Fruit fly (Drosophila melanogaster) whole organism, embryonic: ENCODE measurements around the gene hfw.

Experiments
- Antp ChIP-seq: fragments of 200-800 bp; sonication (Bioruptor generic); optimal IDR thresholded peaks from 3 replicates; lab custom pipeline; 2016; ENCODE audit warnings: missing biosample characterization, missing genetic modification characterization
- Bgb ChIP-seq: fragments of 200-800 bp; sonication (Bioruptor generic); IDR thresholded peaks from 2 replicates; pipeline ENCODE4 v1.3.6; 2022; ENCODE audit warnings: missing biosample characterization, missing genetic modification characterization; ENCODE audit not compliant: partially characterized antibody
- BtbVII ChIP-seq: fragments of 200-800 bp; sonication (Bioruptor generic); optimal IDR thresholded peaks from 3 replicates; lab custom pipeline; 2017; ENCODE audit warnings: missing biosample characterization, mild to moderate bottlenecking, missing genetic modification characterization
- CG11695 ChIP-seq: fragments of 200-800 bp; sonication (Bioruptor generic); IDR thresholded peaks from 3 replicates; pipeline ENCODE4 v1.3.6; 2022; ENCODE audit warnings: missing biosample characterization, missing genetic modification characterization
- CG1233 ChIP-seq: fragments of 200-800 bp; sonication (Bioruptor generic); optimal IDR thresholded peaks from 4 replicates; lab custom pipeline; 2018; ENCODE audit warnings: missing biosample characterization, mild to moderate bottlenecking, missing genetic modification characterization
- CG15479 ChIP-seq: fragments of 200-800 bp; sonication (Bioruptor generic); optimal IDR thresholded peaks from 3 replicates; lab custom pipeline; 2019; ENCODE audit warnings: missing biosample characterization, mild to moderate bottlenecking, missing genetic modification characterization, moderate library complexity
- CG1647 ChIP-seq: fragments of 200-800 bp; sonication (Bioruptor generic); optimal IDR thresholded peaks from 3 replicates; lab custom pipeline; 2016; ENCODE audit warnings: missing biosample characterization, missing genetic modification characterization
- CG17186 ChIP-seq: fragments of 200-800 bp; sonication (Bioruptor generic); optimal IDR thresholded peaks from 3 replicates; lab custom pipeline; 2017; ENCODE audit warnings: missing biosample characterization, missing genetic modification reagents, missing genetic modification characterization
- CG2199 ChIP-seq: fragments of 200-800 bp; sonication (Bioruptor generic); IDR thresholded peaks from 3 replicates; pipeline ENCODE4 v1.3.6; 2022; ENCODE audit warnings: missing biosample characterization, missing genetic modification characterization
- CG2678 ChIP-seq: fragments of 200-800 bp; sonication (Bioruptor generic); optimal IDR thresholded peaks from 3 replicates; lab custom pipeline; 2019; ENCODE audit warnings: missing biosample characterization, mild to moderate bottlenecking, missing genetic modification characterization, moderate library complexity
- CG43689 ChIP-seq: fragments of 200-800 bp; sonication (Bioruptor generic); IDR thresholded peaks from 2 replicates; pipeline ENCODE4 v1.3.6; 2022; ENCODE audit warnings: missing biosample characterization, missing genetic modification characterization
- CG7839 ChIP-seq: fragments of 200-800 bp; sonication (Bioruptor generic); optimal IDR thresholded peaks from 3 replicates; lab custom pipeline; 2018; ENCODE audit warnings: missing biosample characterization, mild to moderate bottlenecking, missing genetic modification characterization, moderate library complexity
- CG9609 ChIP-seq: fragments of 200-800 bp; sonication (Bioruptor generic); optimal IDR thresholded peaks from 3 replicates; lab custom pipeline; 2016; ENCODE audit warnings: missing biosample characterization, missing genetic modification characterization
- CG9797 ChIP-seq: fragments of 200-800 bp; sonication (Bioruptor generic); optimal IDR thresholded peaks from 3 replicates; lab custom pipeline; 2018; ENCODE audit warnings: missing biosample characterization, mild to moderate bottlenecking, missing genetic modification characterization
- CkIIα-i1 ChIP-seq: fragments of 200-800 bp; sonication (Bioruptor generic); IDR thresholded peaks from 2 replicates; pipeline ENCODE4 v1.3.6; 2022; ENCODE audit warnings: missing biosample characterization, missing genetic modification characterization
- Dip2 ChIP-seq: fragments of 200-800 bp; sonication (Bioruptor generic); IDR thresholded peaks from 2 replicates; pipeline ENCODE4 v1.3.6; 2022; ENCODE audit warnings: missing biosample characterization, missing genetic modification characterization
- Drgx ChIP-seq: fragments of 200-800 bp; sonication (Bioruptor generic); IDR thresholded peaks from 2 replicates; pipeline ENCODE4 v1.3.6; 2022; ENCODE audit warnings: missing biosample characterization, missing genetic modification characterization
- E2f2 ChIP-seq: fragments of 200-800 bp; sonication (Bioruptor generic); IDR thresholded peaks from 2 replicates; pipeline ENCODE4 v1.3.6; 2022; ENCODE audit warnings: missing biosample characterization, missing genetic modification characterization
- Elba2 ChIP-seq: fragments of 200-800 bp; sonication (Bioruptor generic); optimal IDR thresholded peaks from 3 replicates; lab custom pipeline; 2016; ENCODE audit warnings: missing biosample characterization, missing genetic modification characterization
- H15 ChIP-seq: fragments of 200-800 bp; sonication (Bioruptor generic); IDR thresholded peaks from 3 replicates; pipeline ENCODE4 v1.3.6; 2022; ENCODE audit warnings: missing biosample characterization, missing genetic modification characterization
- Hr51 ChIP-seq, 2 experiments: fragments of 200-800 bp; sonication (Bioruptor generic); optimal IDR thresholded peaks; 2 replicates in 1 of 2; 3 replicates in 1 of 2; lab custom pipeline; 2016 to 2018; ENCODE audit warnings: missing biosample characterization in 2 of 2, missing genetic modification characterization in 2 of 2, mild to moderate bottlenecking in 1 of 2, moderate library complexity in 1 of 2
- MTF-1 ChIP-seq: fragments of 200-800 bp; sonication (Bioruptor generic); optimal IDR thresholded peaks from 2 replicates; lab custom pipeline; 2018; ENCODE audit warnings: missing biosample characterization, mild to moderate bottlenecking, missing genetic modification characterization, borderline replicate concordance
- Myb ChIP-seq: fragments of 200-800 bp; sonication (Bioruptor generic); optimal IDR thresholded peaks from 2 replicates; lab custom pipeline; 2016; ENCODE audit warnings: missing biosample characterization, missing genetic modification characterization
- NFAT ChIP-seq: fragments of 200-800 bp; sonication (Bioruptor generic); IDR thresholded peaks from 2 replicates; pipeline ENCODE4 v1.3.6; 2022; ENCODE audit warnings: missing biosample characterization, missing genetic modification characterization
- Neu2 ChIP-seq: fragments of 200-800 bp; sonication (Bioruptor generic); optimal IDR thresholded peaks from 3 replicates; lab custom pipeline; 2016; ENCODE audit warnings: missing biosample characterization, missing genetic modification characterization, borderline replicate concordance
- Optix ChIP-seq: fragments of 200-800 bp; sonication (Bioruptor generic); IDR thresholded peaks from 3 replicates; pipeline ENCODE4 v1.3.6; 2022; ENCODE audit warnings: missing biosample characterization, missing genetic modification characterization
- Ravus ChIP-seq: fragments of 200-800 bp; sonication (Bioruptor generic); IDR thresholded peaks from 2 replicates; pipeline ENCODE4 v1.3.6; 2022; ENCODE audit warnings: missing biosample characterization, missing genetic modification characterization
- Sin3A ChIP-seq: fragments of >200 bp; optimal IDR thresholded peaks from 2 replicates; lab custom pipeline; 2018
- bigmax ChIP-seq: fragments of 200-800 bp; sonication (Bioruptor generic); optimal IDR thresholded peaks from 2 replicates; lab custom pipeline; 2018; ENCODE audit warnings: missing biosample characterization, mild to moderate bottlenecking, missing genetic modification characterization
- bsh ChIP-seq, 2 experiments: fragments of 200-800 bp; sonication (Bioruptor generic); optimal IDR thresholded peaks; 2 replicates each; lab custom pipeline; 2017 to 2018; ENCODE audit warnings: mild to moderate bottlenecking in 2 of 2, missing biosample characterization in 2 of 2, missing genetic modification characterization in 2 of 2, moderate library complexity in 1 of 2
- cas ChIP-seq: fragments of 200-800 bp; sonication (Bioruptor generic); IDR thresholded peaks from 2 replicates; pipeline ENCODE4 v1.3.6; 2022; ENCODE audit warnings: missing biosample characterization, missing genetic modification characterization
- chn ChIP-seq: fragments of 200-800 bp; sonication (Bioruptor generic); optimal IDR thresholded peaks from 2 replicates; lab custom pipeline; 2016; ENCODE audit warnings: missing biosample characterization, missing genetic modification characterization
- dm ChIP-seq: fragments of 200-800 bp; sonication (Bioruptor generic); optimal IDR thresholded peaks from 3 replicates; lab custom pipeline; 2016; ENCODE audit warnings: missing biosample characterization, missing genetic modification characterization
- esg ChIP-seq: fragments of 200-800 bp; sonication (Bioruptor generic); conservative IDR thresholded peaks from 2 replicates; pipeline ENCODE4 v1.3.6; 2022; ENCODE audit warnings: missing biosample characterization, missing genetic modification characterization
- eve ChIP-seq, 2 experiments: fragments of >200 bp; optimal IDR thresholded peaks; 2 replicates each; lab custom pipeline; 2017; ENCODE audit warnings: missing biosample characterization in 2 of 2, missing genetic modification characterization in 2 of 2
- fd102C ChIP-seq: fragments of 200-800 bp; sonication (Bioruptor generic); optimal IDR thresholded peaks from 2 replicates; lab custom pipeline; 2018; ENCODE audit warnings: missing biosample characterization, mild to moderate bottlenecking, missing genetic modification characterization, moderate library complexity
- fd3F ChIP-seq: fragments of 200-800 bp; sonication (Bioruptor generic); optimal IDR thresholded peaks from 2 replicates; lab custom pipeline; 2018; ENCODE audit warnings: missing biosample characterization, mild to moderate bottlenecking, missing genetic modification characterization, moderate library complexity
- gro ChIP-seq: fragments of 200-800 bp; sonication (Bioruptor generic); optimal IDR thresholded peaks from 2 replicates; lab custom pipeline; 2016; ENCODE audit warnings: missing biosample characterization, missing genetic modification characterization
- hbn ChIP-seq: fragments of 200-800 bp; sonication (Bioruptor generic); IDR thresholded peaks from 2 replicates; pipeline ENCODE4 v1.3.6; 2022; ENCODE audit warnings: missing biosample characterization, missing genetic modification characterization; ENCODE audit not compliant: partially characterized antibody
- hth ChIP-seq: fragments of >200 bp; optimal IDR thresholded peaks from 2 replicates; lab custom pipeline; 2017; ENCODE audit warnings: inconsistent platforms
- kni ChIP-seq: fragments of 200-800 bp; sonication (Bioruptor generic); optimal IDR thresholded peaks from 3 replicates; lab custom pipeline; 2017; ENCODE audit warnings: mild to moderate bottlenecking, missing biosample characterization, missing genetic modification reagents, missing genetic modification characterization
- peb ChIP-seq: fragments of 200-800 bp; sonication (Bioruptor generic); IDR thresholded peaks from 2 replicates; pipeline ENCODE4 v1.3.6; 2022; ENCODE audit warnings: missing biosample characterization, missing genetic modification characterization
- pfk ChIP-seq: fragments of 200-800 bp; sonication (Bioruptor generic); optimal IDR thresholded peaks from 2 replicates; lab custom pipeline; 2018; ENCODE audit warnings: missing biosample characterization, mild to moderate bottlenecking, missing genetic modification characterization, moderate library complexity
- sc ChIP-seq, 3 experiments: fragments of >200 bp in 2 of 3; fragments of 200-800 bp in 1 of 3; sonication (Bioruptor generic) in 1 of 3; optimal IDR thresholded peaks; 2 replicates in 2 of 3; 3 replicates in 1 of 3; lab custom pipeline; 2017; ENCODE audit warnings: mild to moderate bottlenecking in 1 of 3, missing biosample characterization in 1 of 3, missing genetic modification characterization in 1 of 3, missing genetic modification reagents in 1 of 3
- sisA ChIP-seq: fragments of 200-800 bp; sonication (Bioruptor generic); IDR thresholded peaks from 2 replicates; pipeline ENCODE4 v1.3.6; 2022; ENCODE audit warnings: missing biosample characterization, missing genetic modification characterization
- tna ChIP-seq: fragments of 200-800 bp; sonication (Bioruptor generic); IDR thresholded peaks from 2 replicates; pipeline ENCODE4 v1.3.6; 2022; ENCODE audit warnings: missing biosample characterization, missing genetic modification characterization; ENCODE audit not compliant: partially characterized antibody
- trem ChIP-seq: fragments of 200-800 bp; optimal IDR thresholded peaks from 3 replicates; lab custom pipeline; 2019; ENCODE audit warnings: missing biosample characterization, mild to moderate bottlenecking, missing genetic modification characterization, moderate library complexity
- vnd ChIP-seq: fragments of 200-800 bp; sonication (Bioruptor generic); IDR thresholded peaks from 3 replicates; pipeline ENCODE4 v1.3.6; 2022; ENCODE audit warnings: missing biosample characterization, missing genetic modification characterization; ENCODE audit not compliant: partially characterized antibody
- yki ChIP-seq: fragments of >200 bp; optimal IDR thresholded peaks from 3 replicates; lab custom pipeline; 2018

Gene hfw

dm6 chrX:1695529-1696410, 26.4 kb downstream of the hfw start, which contains the start of gene a6 (continued):
- TF ChIP-seq Ravus: no peak
- no peak for TF ChIP-seq peb (GFP tag; lab: Robert Waterston, UW)
- TF ChIP-seq CG43689 (GFP tag; lab: Robert Waterston, UW): no peak
- peak; percentile 86 for TF ChIP-seq vnd (GFP tag; lab: Robert Waterston, UW)
- peak; percentile 93 for TF ChIP-seq Bgb (GFP tag; lab: Robert Waterston, UW)
- no peak for TF ChIP-seq CG11695 (GFP tag; lab: Robert Waterston, UW)
- TF ChIP-seq Neu2 (GFP tag; lab: Kevin White, UChicago): no peak
- no peak for TF ChIP-seq yki
- TF ChIP-seq sc (optimal IDR thresholded peaks at IDR 0.05; lab: Kevin White, UChicago): no peak
- TF ChIP-seq sc (GFP tag; optimal IDR thresholded peaks at IDR 0.05; lab: Kevin White, UChicago): no peak
- TF ChIP-seq H15 (GFP tag; lab: Robert Waterston, UW): no peak
- no peak for TF ChIP-seq chn (GFP tag; lab: Kevin White, UChicago)
- no peak for TF ChIP-seq Dip2 (GFP tag; lab: Robert Waterston, UW)
- peak; percentile 35 for TF ChIP-seq CG9797 (GFP tag; lab: Kevin White, UChicago)
- no peak for TF ChIP-seq Antp (GFP tag; lab: Kevin White, UChicago)
- TF ChIP-seq MTF-1 (GFP tag; lab: Kevin White, UChicago): no peak
- peak; percentile 66 for TF ChIP-seq CG17186 (GFP tag; lab: Kevin White, UChicago)
- TF ChIP-seq Hr51 (GFP tag; optimal IDR thresholded peaks at IDR 0.05; lab: Kevin White, UChicago): no peak
- no peak for TF ChIP-seq CG1233
- no peak for TF ChIP-seq CG2199 (GFP tag; lab: Robert Waterston, UW)
- TF ChIP-seq Drgx (GFP tag; lab: Robert Waterston, UW): no peak
- no peak for TF ChIP-seq kni (GFP tag; lab: Kevin White, UChicago)
- no peak for TF ChIP-seq CG9609 (GFP tag; lab: Kevin White, UChicago)
- TF ChIP-seq sisA: no peak
- no peak for TF ChIP-seq dm
- TF ChIP-seq Sin3A (lab: Kevin White, UChicago): peak; percentile 41
- TF ChIP-seq Elba2: no peak
- TF ChIP-seq E2f2 (GFP tag; lab: Robert Waterston, UW): peak; percentile 95
- no peak for TF ChIP-seq esg (GFP tag; lab: Robert Waterston, UW)
- TF ChIP-seq BtbVII (GFP tag; lab: Kevin White, UChicago): no peak
- no peak for TF ChIP-seq CG1647 (GFP tag; lab: Kevin White, UChicago)
- no peak for TF ChIP-seq hth (lab: Kevin White, UChicago)
- no peak for TF ChIP-seq CG15479
- TF ChIP-seq tna: peak; percentile 91
- no peak for TF ChIP-seq cas
- no peak for TF ChIP-seq bigmax (GFP tag; lab: Kevin White, UChicago)
- TF ChIP-seq fd102C (GFP tag; lab: Kevin White, UChicago): no peak
- no peak for TF ChIP-seq CG2678 (tag; lab: Kevin White, UChicago)
- no peak for TF ChIP-seq CG7839 (tag; lab: Kevin White, UChicago)
- TF ChIP-seq pfk (GFP tag; lab: Kevin White, UChicago): no peak
- no peak for TF ChIP-seq CkIIα-i1 (GFP tag; lab: Robert Waterston, UW)
- TF ChIP-seq trem (tag; lab: Kevin White, UChicago): peak; percentile 51
- TF ChIP-seq fd3F: no peak
- TF ChIP-seq Optix: no peak
- TF ChIP-seq eve (GFP tag; optimal IDR thresholded peaks at IDR 0.05; lab: Kevin White, UChicago): no peak
- no peak for TF ChIP-seq NFAT
- peak; percentile 59 for TF ChIP-seq Myb (GFP tag; lab: Kevin White, UChicago)
- TF ChIP-seq bsh (GFP tag; optimal IDR thresholded peaks at IDR 0.05; lab: Kevin White, UChicago): no peak
- no peak for TF ChIP-seq gro (GFP tag; lab: Kevin White, UChicago)
- peak; percentile 82 for TF ChIP-seq hbn
